Worm (Caenorhabditis elegans) whole organism, midembryonic: ENCODE data around the gene twk-43.

Experiments
- ref-1 ChIP-seq: fragments of 200-800 bp; sonication (Bioruptor generic); conservative IDR thresholded peaks from 2 replicates; pipeline ENCODE4 v1.3.6; 2022; ENCODE audit warnings: missing genetic modification reagents, missing genetic modification characterization, missing compliant biosample characterization
- tab-1 ChIP-seq: fragments of 200-800 bp; sonication (Bioruptor generic); IDR thresholded peaks from 2 replicates; pipeline ENCODE4 v1.3.6; 2022; ENCODE audit warnings: missing genetic modification characterization, missing compliant biosample characterization

ce11 chrV:13394968-13395367 is 48.9 kb downstream of the twk-43 start:
- TF ChIP-seq tab-1 (GFP tag; lab: Robert Waterston, UW) (no peak), ref-1 (GFP tag; lab: Robert Waterston, UW) (no peak)
